Fruit fly (Drosophila melanogaster) whole organism, embryonic: ENCODE measurements around the gene yps.

Source experiments
- Bgb ChIP-seq: fragments of 200-800 bp; sonication (Bioruptor generic); IDR thresholded peaks from 2 replicates; pipeline ENCODE4 v1.3.6; 2022; ENCODE audit warnings: missing biosample characterization, missing genetic modification characterization; ENCODE audit not compliant: partially characterized antibody
- CG10431 ChIP-seq: fragments of 200-800 bp; sonication (Bioruptor generic); optimal IDR thresholded peaks from 3 replicates; lab custom pipeline; 2018; ENCODE audit warnings: missing biosample characterization, mild to moderate bottlenecking, missing genetic modification characterization
- CG10959 ChIP-seq: fragments of 200-800 bp; sonication (Bioruptor generic); IDR thresholded peaks from 2 replicates; pipeline ENCODE4 v1.3.6; 2022; ENCODE audit warnings: missing biosample characterization, missing genetic modification characterization
- CG11398 ChIP-seq: fragments of 200-800 bp; sonication (Bioruptor generic); optimal IDR thresholded peaks from 2 replicates; lab custom pipeline; 2016; ENCODE audit warnings: missing biosample characterization, missing genetic modification characterization
- CG12071 ChIP-seq: fragments of 200-800 bp; sonication (Bioruptor generic); optimal IDR thresholded peaks from 3 replicates; lab custom pipeline; 2018; ENCODE audit warnings: missing biosample characterization, mild to moderate bottlenecking, missing genetic modification characterization
- CG12942 ChIP-seq: fragments of 200-800 bp; sonication (Bioruptor generic); optimal IDR thresholded peaks from 3 replicates; lab custom pipeline; 2016; ENCODE audit warnings: missing biosample characterization, missing genetic modification characterization
- CG13296 ChIP-seq: fragments of 200-800 bp; sonication (Bioruptor generic); optimal IDR thresholded peaks from 3 replicates; lab custom pipeline; 2018; ENCODE audit warnings: missing biosample characterization, mild to moderate bottlenecking, missing genetic modification characterization
- CG14014 ChIP-seq: fragments of 200-800 bp; sonication (Bioruptor generic); IDR thresholded peaks from 2 replicates; pipeline ENCODE4 v1.3.6; 2022; ENCODE audit warnings: missing biosample characterization, missing genetic modification characterization
- CG14667 ChIP-seq: fragments of 200-800 bp; sonication (Bioruptor generic); IDR thresholded peaks from 2 replicates; pipeline ENCODE4 v1.3.6; 2022; ENCODE audit warnings: missing biosample characterization, missing genetic modification characterization
- CG17912 ChIP-seq: fragments of 200-800 bp; sonication (Bioruptor generic); optimal IDR thresholded peaks from 2 replicates; lab custom pipeline; 2018; ENCODE audit warnings: missing biosample characterization, mild to moderate bottlenecking, missing genetic modification characterization
- CG1832 ChIP-seq: fragments of 200-800 bp; sonication (Bioruptor generic); optimal IDR thresholded peaks from 2 replicates; lab custom pipeline; 2017; ENCODE audit warnings: missing biosample characterization, mild to moderate bottlenecking, missing genetic modification characterization, inconsistent platforms
- CG18599 ChIP-seq: fragments of 200-800 bp; sonication (Bioruptor generic); optimal IDR thresholded peaks from 3 replicates; lab custom pipeline; 2017; ENCODE audit warnings: missing biosample characterization, missing genetic modification characterization, mild to moderate bottlenecking, moderate library complexity, missing genetic modification reagents
- CG2712 ChIP-seq: fragments of 200-800 bp; optimal IDR thresholded peaks from 3 replicates; lab custom pipeline; 2019; ENCODE audit warnings: missing biosample characterization, mild to moderate bottlenecking, missing genetic modification characterization, moderate library complexity
- CG30431 ChIP-seq: fragments of 200-800 bp; sonication (Bioruptor generic); optimal IDR thresholded peaks from 2 replicates; lab custom pipeline; 2017; ENCODE audit warnings: missing biosample characterization, missing genetic modification characterization
- CG3281 ChIP-seq: fragments of 200-800 bp; sonication (Bioruptor generic); optimal IDR thresholded peaks from 3 replicates; lab custom pipeline; 2017; ENCODE audit warnings: missing biosample characterization, mild to moderate bottlenecking, missing genetic modification characterization
- CG33213 ChIP-seq: fragments of 200-800 bp; sonication (Bioruptor generic); optimal IDR thresholded peaks from 3 replicates; lab custom pipeline; 2016; ENCODE audit warnings: missing biosample characterization, missing genetic modification characterization
- CG3847 ChIP-seq: fragments of 200-800 bp; sonication (Bioruptor generic); IDR thresholded peaks from 2 replicates; pipeline ENCODE4 v1.3.6; 2022; ENCODE audit warnings: missing biosample characterization, missing genetic modification characterization
- CG5180 ChIP-seq: fragments of 200-800 bp; sonication (Bioruptor generic); optimal IDR thresholded peaks from 3 replicates; lab custom pipeline; 2017; ENCODE audit warnings: missing biosample characterization, missing genetic modification characterization, mild to moderate bottlenecking, moderate library complexity, missing genetic modification reagents
- CG5245 ChIP-seq: fragments of 200-800 bp; sonication (Bioruptor generic); optimal IDR thresholded peaks from 3 replicates; lab custom pipeline; 2016; ENCODE audit warnings: missing biosample characterization, missing genetic modification characterization
- CG6689 ChIP-seq: fragments of 200-800 bp; sonication (Bioruptor generic); IDR thresholded peaks from 2 replicates; pipeline ENCODE4 v1.3.6; 2022; ENCODE audit warnings: missing biosample characterization, missing genetic modification characterization
- CG8359 ChIP-seq: fragments of 200-800 bp; sonication (Bioruptor generic); optimal IDR thresholded peaks from 2 replicates; lab custom pipeline; 2017; ENCODE audit warnings: missing biosample characterization, mild to moderate bottlenecking, missing genetic modification characterization, borderline replicate concordance
- D19A ChIP-seq: fragments of 200-800 bp; optimal IDR thresholded peaks from 3 replicates; lab custom pipeline; 2019; ENCODE audit warnings: missing biosample characterization, mild to moderate bottlenecking, missing genetic modification characterization, moderate library complexity
- Dbx ChIP-seq: fragments of 200-800 bp; sonication (Bioruptor generic); IDR thresholded peaks from 3 replicates; pipeline ENCODE4 v1.3.6; 2022; ENCODE audit warnings: missing biosample characterization, missing genetic modification characterization
- Dref ChIP-seq: fragments of 200-800 bp; sonication (Bioruptor generic); IDR thresholded peaks from 2 replicates; pipeline ENCODE4 v1.3.6; 2022; ENCODE audit warnings: missing biosample characterization, missing genetic modification characterization
- E2f2 ChIP-seq: fragments of 200-800 bp; sonication (Bioruptor generic); IDR thresholded peaks from 2 replicates; pipeline ENCODE4 v1.3.6; 2022; ENCODE audit warnings: missing biosample characterization, missing genetic modification characterization
- Fer2 ChIP-seq: fragments of 200-800 bp; sonication (Bioruptor generic); optimal IDR thresholded peaks from 2 replicates; lab custom pipeline; 2018; ENCODE audit warnings: missing biosample characterization, mild to moderate bottlenecking, missing genetic modification characterization, moderate library complexity
- Max ChIP-seq: fragments of 200-800 bp; sonication (Bioruptor generic); optimal IDR thresholded peaks from 2 replicates; lab custom pipeline; 2016; ENCODE audit warnings: missing biosample characterization, mild to moderate bottlenecking, missing genetic modification characterization
- Oaz ChIP-seq: fragments of 200-800 bp; sonication (Bioruptor generic); IDR thresholded peaks from 2 replicates; pipeline ENCODE4 v1.3.6; 2022; ENCODE audit warnings: missing biosample characterization, missing genetic modification characterization
- Oli ChIP-seq: fragments of 200-800 bp; sonication (Bioruptor generic); optimal IDR thresholded peaks from 2 replicates; lab custom pipeline; 2018; ENCODE audit warnings: missing biosample characterization, mild to moderate bottlenecking, missing genetic modification characterization, moderate library complexity
- Rfx ChIP-seq: fragments of 200-800 bp; sonication (Bioruptor generic); IDR thresholded peaks from 2 replicates; pipeline ENCODE4 v1.3.6; 2022; ENCODE audit warnings: missing biosample characterization, missing genetic modification characterization
- Six4 ChIP-seq: fragments of 200-800 bp; sonication (Bioruptor generic); optimal IDR thresholded peaks from 2 replicates; lab custom pipeline; 2016; ENCODE audit warnings: missing biosample characterization, missing genetic modification characterization
- Vsx1 ChIP-seq: fragments of 200-800 bp; sonication (Bioruptor generic); optimal IDR thresholded peaks from 2 replicates; lab custom pipeline; 2017; ENCODE audit warnings: missing biosample characterization, mild to moderate bottlenecking, missing genetic modification characterization, missing genetic modification reagents
- Xrp1 ChIP-seq: fragments of 200-800 bp; sonication (Bioruptor generic); IDR thresholded peaks from 2 replicates; pipeline ENCODE4 v1.3.6; 2022; ENCODE audit warnings: missing biosample characterization, missing genetic modification characterization
- bcd ChIP-seq: fragments of 200-800 bp; sonication (Bioruptor generic); optimal IDR thresholded peaks from 2 replicates; lab custom pipeline; 2017; ENCODE audit warnings: missing biosample characterization, mild to moderate bottlenecking, missing genetic modification characterization
- bsh ChIP-seq, 2 experiments: fragments of 200-800 bp; sonication (Bioruptor generic); optimal IDR thresholded peaks; 2 replicates each; lab custom pipeline; 2017 to 2018; ENCODE audit warnings: mild to moderate bottlenecking in 2 of 2, missing biosample characterization in 2 of 2, missing genetic modification characterization in 2 of 2, moderate library complexity in 1 of 2
- disco-r ChIP-seq: fragments of 200-800 bp; sonication (Bioruptor generic); optimal IDR thresholded peaks from 2 replicates; lab custom pipeline; 2016; ENCODE audit warnings: missing biosample characterization, missing genetic modification characterization
- ems ChIP-seq: fragments of 200-800 bp; sonication (Bioruptor generic); optimal IDR thresholded peaks from 3 replicates; lab custom pipeline; 2016; ENCODE audit warnings: missing biosample characterization, missing genetic modification characterization
- fd102C ChIP-seq: fragments of 200-800 bp; sonication (Bioruptor generic); optimal IDR thresholded peaks from 2 replicates; lab custom pipeline; 2018; ENCODE audit warnings: missing biosample characterization, mild to moderate bottlenecking, missing genetic modification characterization, moderate library complexity
- fru ChIP-seq: fragments of >200 bp; optimal IDR thresholded peaks from 2 replicates; lab custom pipeline; 2017
- gcm ChIP-seq: fragments of 200-800 bp; sonication (Bioruptor generic); optimal IDR thresholded peaks from 2 replicates; lab custom pipeline; 2019; ENCODE audit warnings: missing biosample characterization, mild to moderate bottlenecking, missing genetic modification characterization, moderate library complexity
- h ChIP-seq: fragments of >200 bp; optimal IDR thresholded peaks from 2 replicates; lab custom pipeline; 2017
- org-1 ChIP-seq: fragments of 200-800 bp; sonication (Bioruptor generic); optimal IDR thresholded peaks from 2 replicates; lab custom pipeline; 2017; ENCODE audit warnings: missing biosample characterization, missing genetic modification characterization
- p53 ChIP-seq: fragments of 200-800 bp; sonication (Bioruptor generic); optimal IDR thresholded peaks from 2 replicates; lab custom pipeline; 2016; ENCODE audit warnings: missing biosample characterization, missing genetic modification characterization
- schlank ChIP-seq: fragments of 200-800 bp; sonication (Bioruptor generic); optimal IDR thresholded peaks from 2 replicates; lab custom pipeline; 2018; ENCODE audit warnings: missing biosample characterization, mild to moderate bottlenecking, missing genetic modification characterization
- scrt ChIP-seq: fragments of 200-800 bp; sonication (Bioruptor generic); optimal IDR thresholded peaks from 2 replicates; lab custom pipeline; 2018; ENCODE audit warnings: missing biosample characterization, mild to moderate bottlenecking, missing genetic modification characterization, moderate library complexity
- sim ChIP-seq: fragments of 200-800 bp; sonication (Bioruptor generic); IDR thresholded peaks from 2 replicates; pipeline ENCODE4 v1.3.6; 2022; ENCODE audit warnings: missing biosample characterization, missing genetic modification characterization
- so ChIP-seq: fragments of 200-800 bp; sonication (Bioruptor generic); IDR thresholded peaks from 3 replicates; pipeline ENCODE4 v1.3.6; 2022; ENCODE audit warnings: missing biosample characterization, missing genetic modification characterization
- tna ChIP-seq: fragments of 200-800 bp; sonication (Bioruptor generic); IDR thresholded peaks from 2 replicates; pipeline ENCODE4 v1.3.6; 2022; ENCODE audit warnings: missing biosample characterization, missing genetic modification characterization; ENCODE audit not compliant: partially characterized antibody
- trh ChIP-seq: fragments of 200-800 bp; sonication (Bioruptor generic); optimal IDR thresholded peaks from 2 replicates; lab custom pipeline; 2016; ENCODE audit warnings: missing biosample characterization, missing genetic modification characterization

Gene yps

DNA sequence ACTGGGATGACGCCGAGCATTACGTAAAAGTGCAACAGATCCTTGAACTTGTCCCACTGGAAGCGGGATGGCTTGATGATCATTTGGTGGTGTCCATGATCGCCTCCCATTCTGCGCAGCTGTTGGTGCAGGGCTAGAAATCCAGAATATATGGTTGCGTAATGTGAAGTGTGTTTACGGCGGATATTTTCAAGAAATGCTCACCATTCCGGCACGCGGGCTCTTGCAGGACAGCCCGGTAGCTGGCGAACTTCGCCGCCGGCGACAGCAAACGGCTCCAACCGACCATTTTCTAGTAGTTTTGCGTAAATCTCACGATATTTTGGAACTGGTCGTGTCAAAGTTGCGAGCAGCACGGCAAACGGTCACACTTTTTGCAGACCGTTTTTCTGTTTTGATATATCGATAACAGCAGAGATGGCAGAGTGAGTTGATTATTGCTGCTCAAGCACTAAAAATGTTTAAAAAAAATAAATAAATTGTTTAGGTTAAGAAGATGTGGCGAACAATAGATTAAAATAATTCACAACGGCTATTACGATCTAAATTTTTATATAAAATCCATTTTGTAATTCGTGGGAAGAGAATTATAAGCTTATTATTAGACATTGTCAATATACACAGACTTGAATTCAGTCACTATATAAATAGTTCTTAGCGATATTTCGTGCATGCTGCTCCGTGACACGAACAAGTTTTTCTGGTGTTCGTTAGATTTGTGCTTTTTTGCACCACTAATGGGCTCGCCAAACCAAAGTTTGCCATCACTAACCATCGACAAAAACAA, 13.4 kb upstream of the yps start, which contains the start of the genes ND-SGDH and RhoGAP68F (continued):
- TF ChIP-seq CG33213 (GFP tag; lab: Kevin White, UChicago) (peak; percentile 61), CG11398 (GFP tag; lab: Kevin White, UChicago) (peak; percentile 42), CG5180 (GFP tag; lab: Kevin White, UChicago) (no peak), CG14667 (peak; percentile 36; the same call in 1 of the 2 replicates), h (lab: Kevin White, UChicago) (no peak), trh (GFP tag; lab: Kevin White, UChicago) (peak; percentile 44), fru (lab: Kevin White, UChicago) (no peak), ems (GFP tag; lab: Kevin White, UChicago) (peak; percentile 66), CG13296 (peak; percentile 70), scrt (GFP tag; lab: Kevin White, UChicago) (no peak), CG12942 (GFP tag; lab: Kevin White, UChicago) (peak; percentile 73), so (GFP tag; lab: Robert Waterston, UW) (peak; percentile 50; the same call in 1 of the 3 replicates), CG8359 (no peak), D19A (tag; lab: Kevin White, UChicago) (peak; percentile 42), bcd (GFP tag; lab: Kevin White, UChicago) (peak; percentile 78), disco-r (GFP tag; lab: Kevin White, UChicago) (peak; percentile 24), Six4 (GFP tag; lab: Kevin White, UChicago) (peak; percentile 40), Fer2 (tag; lab: Kevin White, UChicago) (peak; percentile 69), Max (GFP tag; lab: Kevin White, UChicago) (peak; percentile 63), CG1832 (GFP tag; lab: Kevin White, UChicago) (no peak), p53 (GFP tag; lab: Kevin White, UChicago) (no peak), CG5245 (GFP tag; lab: Kevin White, UChicago) (peak; percentile 23), Rfx (GFP tag; lab: Robert Waterston, UW) (peak; percentile 79), CG3281 (GFP tag; lab: Kevin White, UChicago) (peak; percentile 60), CG3847 (GFP tag; lab: Robert Waterston, UW) (peak; percentile 83), Dref (GFP tag; lab: Robert Waterston, UW) (peak; percentile 64), CG30431 (GFP tag; lab: Kevin White, UChicago) (peak; percentile 49), schlank (no peak), tna (peak; percentile 77), CG2712 (tag; lab: Kevin White, UChicago) (peak; percentile 84), org-1 (no peak), Oaz (peak; percentile 52; the same call in 1 of the 2 replicates), CG10959 (peak; percentile 55; the same call in 1 of the 2 replicates), CG18599 (GFP tag; lab: Kevin White, UChicago) (peak; percentile 76), CG17912 (GFP tag; lab: Kevin White, UChicago) (no peak), gcm (peak; percentile 40), Xrp1 (GFP tag; lab: Robert Waterston, UW) (peak; percentile 58; the same call in 1 of the 2 replicates), Vsx1 (GFP tag; lab: Kevin White, UChicago) (peak; percentile 62), CG14014 (peak; percentile 61; the same call in 1 of the 2 replicates), Oli (tag; lab: Kevin White, UChicago) (peak; percentile 55), CG12071 (GFP tag; lab: Kevin White, UChicago) (no peak), sim (GFP tag; lab: Robert Waterston, UW) (no peak), CG10431 (GFP tag; lab: Kevin White, UChicago) (peak; percentile 36), E2f2 (GFP tag; lab: Robert Waterston, UW) (no peak), fd102C (GFP tag; lab: Kevin White, UChicago) (no peak), CG6689 (GFP tag; lab: Robert Waterston, UW) (peak; percentile 67), bsh (GFP tag; optimal IDR thresholded peaks at IDR 0.05; lab: Kevin White, UChicago) (peak in 1 of 2 experiments; percentile 57), Bgb (GFP tag; lab: Robert Waterston, UW) (peak; percentile 90), Dbx (peak; percentile 83)
